Fruit fly (Drosophila melanogaster) whole organism, prepupa: Measurements from ENCODE around the gene CG9263.

Experiments
- Blimp-1 ChIP-seq: fragments of 200-800 bp; sonication (Bioruptor generic); optimal IDR thresholded peaks from 3 replicates; lab custom pipeline; 2017; ENCODE audit warnings: missing biosample characterization, missing genetic modification characterization, mild to moderate bottlenecking, moderate library complexity, missing genetic modification reagents
- CG10631 ChIP-seq: fragments of 200-800 bp; sonication (Bioruptor generic); optimal IDR thresholded peaks from 2 replicates; lab custom pipeline; 2016; ENCODE audit warnings: missing biosample characterization, missing genetic modification characterization
- CG11762 ChIP-seq: fragments of 200-800 bp; sonication (Bioruptor generic); optimal IDR thresholded peaks from 3 replicates; lab custom pipeline; 2016; ENCODE audit warnings: missing biosample characterization, missing genetic modification characterization; ENCODE audit not compliant: insufficient read depth
- CG11902 ChIP-seq: fragments of 200-800 bp; sonication (Bioruptor generic); optimal IDR thresholded peaks from 3 replicates; lab custom pipeline; 2016; ENCODE audit warnings: missing biosample characterization, missing genetic modification characterization
- CG15336 ChIP-seq: fragments of 200-800 bp; sonication (Bioruptor generic); IDR thresholded peaks from 2 replicates; pipeline ENCODE4 v1.3.6; 2022; ENCODE audit warnings: missing biosample characterization, missing genetic modification characterization
- CG1621 ChIP-seq: fragments of 200-800 bp; sonication (Bioruptor generic); optimal IDR thresholded peaks from 3 replicates; lab custom pipeline; 2018; ENCODE audit warnings: missing biosample characterization, mild to moderate bottlenecking, missing genetic modification characterization
- CG16779 ChIP-seq: fragments of 200-800 bp; sonication (Bioruptor generic); optimal IDR thresholded peaks from 3 replicates; lab custom pipeline; 2017; ENCODE audit warnings: missing biosample characterization, mild to moderate bottlenecking, missing genetic modification characterization
- CG31627 ChIP-seq: fragments of 200-800 bp; sonication (Bioruptor generic); optimal IDR thresholded peaks from 3 replicates; lab custom pipeline; 2016; ENCODE audit warnings: missing biosample characterization, missing genetic modification characterization
- CG32006 ChIP-seq: fragments of 200-800 bp; sonication (Bioruptor generic); optimal IDR thresholded peaks from 3 replicates; lab custom pipeline; 2017; ENCODE audit warnings: missing biosample characterization, mild to moderate bottlenecking, missing genetic modification characterization
- CG34406 ChIP-seq: fragments of 200-800 bp; sonication (Bioruptor generic); optimal IDR thresholded peaks from 3 replicates; lab custom pipeline; 2016; ENCODE audit warnings: missing biosample characterization, missing genetic modification characterization
- CG6163 ChIP-seq: fragments of 200-800 bp; sonication (Bioruptor generic); IDR thresholded peaks from 3 replicates; pipeline ENCODE4 v1.3.6; 2022; ENCODE audit warnings: missing biosample characterization, missing genetic modification characterization
- CG6276 ChIP-seq: fragments of 200-800 bp; sonication (Bioruptor generic); optimal IDR thresholded peaks from 2 replicates; lab custom pipeline; 2017; ENCODE audit warnings: missing biosample characterization, mild to moderate bottlenecking, missing genetic modification characterization
- CG6808 ChIP-seq: fragments of 200-800 bp; sonication (Bioruptor generic); optimal IDR thresholded peaks from 3 replicates; lab custom pipeline; 2017; ENCODE audit warnings: missing biosample characterization, missing genetic modification characterization, mild to moderate bottlenecking, moderate library complexity, missing genetic modification reagents
- CG6854 ChIP-seq: fragments of 200-800 bp; sonication (Bioruptor generic); optimal IDR thresholded peaks from 2 replicates; lab custom pipeline; 2017; ENCODE audit warnings: missing biosample characterization, mild to moderate bottlenecking, missing genetic modification characterization
- CG7368 ChIP-seq: fragments of 200-800 bp; sonication (Bioruptor generic); optimal IDR thresholded peaks from 3 replicates; lab custom pipeline; 2016; ENCODE audit warnings: missing biosample characterization, missing genetic modification characterization
- CG8119 ChIP-seq: fragments of 200-800 bp; sonication (Bioruptor generic); IDR thresholded peaks from 3 replicates; pipeline ENCODE4 v1.3.6; 2022; ENCODE audit warnings: missing biosample characterization, missing genetic modification characterization
- CG8319 ChIP-seq: fragments of 200-800 bp; sonication (Bioruptor generic); optimal IDR thresholded peaks from 3 replicates; lab custom pipeline; 2016; ENCODE audit warnings: missing biosample characterization, missing genetic modification characterization
- CG9139 ChIP-seq: fragments of 200-800 bp; sonication (Bioruptor generic); optimal IDR thresholded peaks from 3 replicates; lab custom pipeline; 2017; ENCODE audit warnings: missing biosample characterization, mild to moderate bottlenecking, missing genetic modification characterization
- Eip75B ChIP-seq: fragments of 200-800 bp; sonication (Bioruptor generic); optimal IDR thresholded peaks from 3 replicates; lab custom pipeline; 2016; ENCODE audit warnings: missing biosample characterization, missing genetic modification characterization
- Eip78C ChIP-seq: fragments of 200-800 bp; sonication (Bioruptor generic); peaks from one replicate; lab custom pipeline; 2016; ENCODE audit warnings: missing biosample characterization, missing genetic modification characterization
- Eip93F ChIP-seq: fragments of 200-800 bp; sonication (Bioruptor generic); optimal IDR thresholded peaks from 2 replicates; lab custom pipeline; 2016; ENCODE audit warnings: missing biosample characterization, mild to moderate bottlenecking, missing genetic modification characterization
- Ets96B ChIP-seq: fragments of 200-800 bp; optimal IDR thresholded peaks from 2 replicates; lab custom pipeline; 2019; ENCODE audit warnings: missing biosample characterization, mild to moderate bottlenecking, missing genetic modification characterization, moderate library complexity
- Hr39 ChIP-seq: fragments of 200-800 bp; sonication (Bioruptor generic); optimal IDR thresholded peaks from 2 replicates; lab custom pipeline; 2016; ENCODE audit warnings: missing biosample characterization, missing genetic modification characterization
- Hr4 ChIP-seq: fragments of 200-800 bp; sonication (Bioruptor generic); optimal IDR thresholded peaks from 3 replicates; lab custom pipeline; 2016; ENCODE audit warnings: missing biosample characterization, missing genetic modification characterization
- Lpt ChIP-seq: fragments of 200-800 bp; sonication (Bioruptor generic); optimal IDR thresholded peaks from 3 replicates; lab custom pipeline; 2016; ENCODE audit warnings: missing biosample characterization, missing genetic modification characterization
- OdsH ChIP-seq: fragments of 200-800 bp; sonication (Bioruptor generic); optimal IDR thresholded peaks from 3 replicates; lab custom pipeline; 2016; ENCODE audit warnings: missing biosample characterization, missing genetic modification characterization
- Smox ChIP-seq: fragments of 200-800 bp; sonication (Bioruptor generic); optimal IDR thresholded peaks from 3 replicates; lab custom pipeline; 2016; ENCODE audit warnings: missing biosample characterization, missing genetic modification characterization
- Sox102F ChIP-seq: fragments of 200-800 bp; sonication (Bioruptor generic); optimal IDR thresholded peaks from 2 replicates; lab custom pipeline; 2016; ENCODE audit warnings: missing biosample characterization, mild to moderate bottlenecking, missing genetic modification characterization
- Sox15 ChIP-seq: fragments of 200-800 bp; sonication (Bioruptor generic); optimal IDR thresholded peaks from 3 replicates; lab custom pipeline; 2016; ENCODE audit warnings: missing biosample characterization, missing genetic modification characterization
- acj6 ChIP-seq: fragments of 200-800 bp; sonication (Bioruptor generic); optimal IDR thresholded peaks from 3 replicates; lab custom pipeline; 2016; ENCODE audit warnings: missing biosample characterization, missing genetic modification characterization
- cyc ChIP-seq: fragments of 200-800 bp; sonication (Bioruptor generic); optimal IDR thresholded peaks from 3 replicates; lab custom pipeline; 2016; ENCODE audit warnings: missing biosample characterization, missing genetic modification characterization
- dac ChIP-seq: fragments of 200-800 bp; sonication (Bioruptor generic); optimal IDR thresholded peaks from 2 replicates; lab custom pipeline; 2017; ENCODE audit warnings: missing biosample characterization, mild to moderate bottlenecking, missing genetic modification characterization
- dsx ChIP-seq: fragments of 200-800 bp; optimal IDR thresholded peaks from 3 replicates; lab custom pipeline; 2019; ENCODE audit warnings: missing biosample characterization, mild to moderate bottlenecking, missing genetic modification characterization, moderate library complexity; ENCODE audit not compliant: poor library complexity, severe bottlenecking
- eg ChIP-seq: fragments of 200-800 bp; sonication (Bioruptor generic); IDR thresholded peaks from 3 replicates; pipeline ENCODE4 v1.3.6; 2022; ENCODE audit warnings: missing biosample characterization, missing genetic modification characterization
- esn ChIP-seq: fragments of 200-800 bp; sonication (Bioruptor generic); optimal IDR thresholded peaks from 2 replicates; lab custom pipeline; 2016; ENCODE audit warnings: missing biosample characterization, mild to moderate bottlenecking, missing genetic modification characterization, moderate library complexity
- fd59A ChIP-seq: fragments of 200-800 bp; sonication (Bioruptor generic); optimal IDR thresholded peaks from 2 replicates; lab custom pipeline; 2017; ENCODE audit warnings: missing biosample characterization, mild to moderate bottlenecking, missing genetic modification characterization, missing genetic modification reagents
- fkh ChIP-seq: fragments of 200-800 bp; sonication (Bioruptor generic); optimal IDR thresholded peaks from 3 replicates; lab custom pipeline; 2017; ENCODE audit warnings: missing biosample characterization, mild to moderate bottlenecking, missing genetic modification characterization, moderate library complexity
- lz ChIP-seq: fragments of 200-800 bp; sonication (Bioruptor generic); optimal IDR thresholded peaks from 3 replicates; lab custom pipeline; 2016; ENCODE audit warnings: missing biosample characterization, missing genetic modification characterization
- net ChIP-seq: fragments of 200-800 bp; sonication (Bioruptor generic); optimal IDR thresholded peaks from 3 replicates; lab custom pipeline; 2016; ENCODE audit warnings: missing biosample characterization, missing genetic modification characterization
- pdm3 ChIP-seq: fragments of 200-800 bp; sonication (Bioruptor generic); optimal IDR thresholded peaks from 3 replicates; lab custom pipeline; 2016; ENCODE audit warnings: missing biosample characterization, missing genetic modification characterization
- salr ChIP-seq, 2 experiments: fragments of 200-800 bp; sonication (Bioruptor generic); optimal IDR thresholded peaks; 3 replicates each; lab custom pipeline; 2016 to 2018; ENCODE audit warnings: missing biosample characterization in 2 of 2, missing genetic modification characterization in 2 of 2, mild to moderate bottlenecking in 1 of 2
- spab ChIP-seq: fragments of 200-800 bp; sonication (Bioruptor generic); optimal IDR thresholded peaks from 2 replicates; lab custom pipeline; 2017; ENCODE audit warnings: missing biosample characterization, mild to moderate bottlenecking, missing genetic modification characterization, missing genetic modification reagents
- ss ChIP-seq, 2 experiments: fragments of 200-800 bp; sonication (Bioruptor generic); optimal IDR thresholded peaks; 2 replicates in 1 of 2; 3 replicates in 1 of 2; lab custom pipeline; 2017 to 2018; ENCODE audit warnings: mild to moderate bottlenecking in 2 of 2, missing biosample characterization in 2 of 2, missing genetic modification characterization in 2 of 2, moderate library complexity in 1 of 2
- vri ChIP-seq: fragments of 200-800 bp; sonication (Bioruptor generic); optimal IDR thresholded peaks from 3 replicates; lab custom pipeline; 2016; ENCODE audit warnings: missing biosample characterization, mild to moderate bottlenecking, missing genetic modification characterization

Gene CG9263

dm6 chr2L:13514945-13515687 is 27.3 kb downstream of the CG9263 start (continued):
- no peak for TF ChIP-seq CG8319 (GFP tag; lab: Kevin White, UChicago)
- no peak for TF ChIP-seq pdm3 (GFP tag; lab: Kevin White, UChicago)
- no peak for TF ChIP-seq CG16779 (tag; lab: Kevin White, UChicago)
- 0 out of 3 replicates have a peak, but pooled peaks have one; percentile 9 for TF ChIP-seq CG8119 (GFP tag; lab: Robert Waterston, UW)
- no peak for TF ChIP-seq esn (GFP tag; lab: Kevin White, UChicago)
- TF ChIP-seq Blimp-1 (GFP tag; lab: Kevin White, UChicago), result no peak
- TF ChIP-seq fkh (GFP tag; lab: Kevin White, UChicago), result no peak
- TF ChIP-seq CG6276 (GFP tag; lab: Kevin White, UChicago), result no peak
- TF ChIP-seq Eip78C (GFP tag; lab: Kevin White, UChicago), result peak; percentile 79
- no peak for TF ChIP-seq Sox15 (GFP tag; lab: Kevin White, UChicago)
- TF ChIP-seq CG1621, result no peak
- peak; percentile 22 for TF ChIP-seq Eip75B (GFP tag; lab: Kevin White, UChicago)
- no peak for TF ChIP-seq CG6808
- no peak for TF ChIP-seq CG6854 (GFP tag; lab: Kevin White, UChicago)
- peak; percentile 24 for TF ChIP-seq Hr4 (GFP tag; lab: Kevin White, UChicago)
- TF ChIP-seq CG6163 (GFP tag; lab: Robert Waterston, UW), result peak; percentile 78
- TF ChIP-seq CG32006 (GFP tag; lab: Kevin White, UChicago), result no peak
- TF ChIP-seq Eip93F (GFP tag; lab: Kevin White, UChicago), result no peak
- TF ChIP-seq eg (GFP tag; lab: Robert Waterston, UW), result peak; percentile 70
- TF ChIP-seq Sox102F (GFP tag; lab: Kevin White, UChicago), result no peak
- peak; percentile 59 for TF ChIP-seq dsx (GFP tag; lab: Kevin White, UChicago)
- no peak for TF ChIP-seq Lpt (GFP tag; lab: Kevin White, UChicago)
- no peak for TF ChIP-seq acj6 (GFP tag; lab: Kevin White, UChicago)
- TF ChIP-seq CG10631 (GFP tag; lab: Kevin White, UChicago), result no peak
- TF ChIP-seq fd59A, result no peak
- no peak for TF ChIP-seq net (GFP tag; lab: Kevin White, UChicago)
- TF ChIP-seq CG7368 (GFP tag; lab: Kevin White, UChicago), result peak; percentile 27
- TF ChIP-seq spab (GFP tag; lab: Kevin White, UChicago), result peak; percentile 15
- TF ChIP-seq CG15336 (GFP tag; lab: Robert Waterston, UW), result peak; percentile 9; the same call in 1 of the 2 replicates
- TF ChIP-seq ss (GFP tag; optimal IDR thresholded peaks at IDR 0.05; lab: Kevin White, UChicago), result no peak

- TF ChIP-seq cyc (GFP tag; lab: Kevin White, UChicago) (peak; percentile 32), Ets96B (tag; lab: Kevin White, UChicago) (no peak), dsx (GFP tag; lab: Kevin White, UChicago) (no peak), CG8119 (GFP tag; lab: Robert Waterston, UW) (peak; percentile 78), CG7368 (GFP tag; lab: Kevin White, UChicago) (peak; percentile 22), CG11902 (GFP tag; lab: Kevin White, UChicago) (peak; percentile 7), vri (GFP tag; lab: Kevin White, UChicago) (peak; percentile 95), Eip78C (GFP tag; lab: Kevin White, UChicago) (peak; percentile 75), OdsH (GFP tag; lab: Kevin White, UChicago) (peak; percentile 73), CG9139 (no peak), CG32006 (GFP tag; lab: Kevin White, UChicago) (peak; percentile 83), Hr39 (peak; percentile 62), dac (GFP tag; lab: Kevin White, UChicago) (peak; percentile 29), pdm3 (GFP tag; lab: Kevin White, UChicago) (peak; percentile 68), Sox15 (GFP tag; lab: Kevin White, UChicago) (peak; percentile 67), CG34406 (GFP tag; lab: Kevin White, UChicago) (peak; percentile 55), fd59A (no peak), fkh (GFP tag; lab: Kevin White, UChicago) (peak; percentile 45), CG11762 (peak; percentile 47), lz (GFP tag; lab: Kevin White, UChicago) (peak; percentile 87), CG1621 (no peak), Smox (GFP tag; lab: Kevin White, UChicago) (peak; percentile 84), Lpt (GFP tag; lab: Kevin White, UChicago) (peak; percentile 34), salr (GFP tag; optimal IDR thresholded peaks at IDR 0.05; lab: Kevin White, UChicago) (no peak), CG16779 (tag; lab: Kevin White, UChicago) (no peak), CG15336 (GFP tag; lab: Robert Waterston, UW) (peak; percentile 78), CG31627 (GFP tag; lab: Kevin White, UChicago) (peak; percentile 84), CG6854 (GFP tag; lab: Kevin White, UChicago) (peak; percentile 39)
Observed at dm6 chr2L:13514262-13514937, 28.0 kb downstream of the CG9263 start.
